Worm (Caenorhabditis elegans): Measurements from ENCODE around the gene C25E10.10.

DNA sequence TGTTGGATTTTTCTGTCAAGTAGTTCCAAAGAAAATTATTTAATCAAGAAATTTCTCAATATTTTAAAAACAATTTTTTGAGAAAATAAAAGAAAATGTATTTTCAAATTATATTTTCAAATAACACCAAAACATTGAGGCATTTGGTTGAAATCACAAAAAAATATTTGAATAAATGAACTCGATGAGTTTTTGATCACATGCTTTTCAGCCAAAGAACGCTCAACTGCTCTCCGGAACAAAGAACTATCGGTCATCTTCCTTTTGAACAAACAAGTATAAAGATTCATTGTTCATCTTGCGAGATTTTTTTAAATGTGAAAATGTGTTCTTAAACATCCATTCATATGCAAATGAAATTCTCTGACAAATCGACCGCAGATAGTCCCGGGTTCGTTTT is 38.8 kb upstream of the C25E10.10 start:
- no peak for TF ChIP-seq sea-2 (GFP tag; optimal IDR thresholded peaks at IDR 0.05)
- TF ChIP-seq mdl-1 (tag; optimal IDR thresholded peaks at IDR 0.05), result no peak
- TF ChIP-seq fos-1 (tag; optimal IDR thresholded peaks at IDR 0.05), result no peak
- no peak for TF ChIP-seq nhr-237 (tag; optimal IDR thresholded peaks at IDR 0.05)
- no peak for TF ChIP-seq nhr-76 (tag; optimal IDR thresholded peaks at IDR 0.05)
- TF ChIP-seq elt-2 (tag; optimal IDR thresholded peaks at IDR 0.05), result no peak
- TF ChIP-seq ama-1 (optimal IDR thresholded peaks at IDR 0.05), result no peak
- TF ChIP-seq fkh-10 (GFP tag; optimal IDR thresholded peaks at IDR 0.05), result peak; percentile 41
- no peak for TF ChIP-seq nhr-25 (tag; optimal IDR thresholded peaks at IDR 0.05)
- TF ChIP-seq jun-1 (tag; optimal IDR thresholded peaks at IDR 0.05), result no peak
- TF ChIP-seq pqm-1 (tag; optimal IDR thresholded peaks at IDR 0.05), result peak; percentile 61
- no peak for TF ChIP-seq R02D3.7 (tag; optimal IDR thresholded peaks at IDR 0.05)
- no peak for TF ChIP-seq egl-27 (tag; optimal IDR thresholded peaks at IDR 0.05)
